Fruit fly (Drosophila melanogaster): ENCODE results near the gene CG1523.

dm6 chr3R:28845981-28846380 lies 26.5 kb upstream of the CG1523 start:
- TF ChIP-seq CG8119 (GFP tag; IDR thresholded peaks at IDR 0.05) (no peak), Hr39 (GFP tag; optimal IDR thresholded peaks at IDR 0.05) (no peak), CG3919 (GFP tag; optimal IDR thresholded peaks at IDR 0.05) (no peak), pdm3 (GFP tag; optimal IDR thresholded peaks at IDR 0.05) (no peak), CG6854 (GFP tag; optimal IDR thresholded peaks at IDR 0.05) (no peak), Ets21C (GFP tag; optimal IDR thresholded peaks at IDR 0.05) (no peak), CG8632 (GFP tag; optimal IDR thresholded peaks at IDR 0.05) (no peak), CG31627 (GFP tag; optimal IDR thresholded peaks at IDR 0.05) (no peak), net (GFP tag; optimal IDR thresholded peaks at IDR 0.05) (no peak), Blimp-1 (GFP tag; optimal IDR thresholded peaks at IDR 0.05) (no peak), acj6 (GFP tag; optimal IDR thresholded peaks at IDR 0.05) (no peak), fd85E (GFP tag; optimal IDR thresholded peaks at IDR 0.05) (no peak), dac (GFP tag; optimal IDR thresholded peaks at IDR 0.05) (no peak)

Measured in whole organism, prepupa.